Fruit fly (Drosophila melanogaster): Measurements from ENCODE around the gene CG6761.
A peak's percentile ranks its signal among the peaks of the same experiment; 100 is the strongest.

Gene CG6761

dm6 chr3L:9696650-9697526 is 6.5 kb downstream of the CG6761 start, which contains the start of gene Prps (continued):
- peak; percentile 66 for TF ChIP-seq kni (GFP tag; optimal IDR thresholded peaks at IDR 0.05)
- peak; percentile 67 for TF ChIP-seq NK7.1 (GFP tag; optimal IDR thresholded peaks at IDR 0.05)
- no peak for TF ChIP-seq CG9797 (GFP tag; optimal IDR thresholded peaks at IDR 0.05)
- peak; percentile 49 for TF ChIP-seq gcm2 (GFP tag; optimal IDR thresholded peaks at IDR 0.05)
- TF ChIP-seq bab2 (GFP tag; optimal IDR thresholded peaks at IDR 0.05) = peak; percentile 60
- TF ChIP-seq ap (GFP tag; IDR thresholded peaks at IDR 0.05) = peak; percentile 51; the same call in 1 of the 2 replicates
- peak; percentile 75 for TF ChIP-seq kay (GFP tag; optimal IDR thresholded peaks at IDR 0.05)
- peak; percentile 78; the same call in 2 of the 3 replicates for TF ChIP-seq Mrtf (GFP tag; IDR thresholded peaks at IDR 0.05)
- TF ChIP-seq HmgD (GFP tag; optimal IDR thresholded peaks at IDR 0.05) = no peak
- TF ChIP-seq CG1647 (GFP tag; optimal IDR thresholded peaks at IDR 0.05) = peak; percentile 79
- peak; percentile 64 for TF ChIP-seq grau (tag; optimal IDR thresholded peaks at IDR 0.05)
- no peak for TF ChIP-seq HLH4C (GFP tag; IDR thresholded peaks at IDR 0.05; ENCODE audit: partially characterized antibody)
- TF ChIP-seq CG3407 (GFP tag; optimal IDR thresholded peaks at IDR 0.05) = no peak
- TF ChIP-seq Rx (GFP tag; IDR thresholded peaks at IDR 0.05) = peak; percentile 66
- TF ChIP-seq Pdp1 (GFP tag; optimal IDR thresholded peaks at IDR 0.05) = peak; percentile 75 to 87
- peak; percentile 69 for TF ChIP-seq CG13424 (tag; optimal IDR thresholded peaks at IDR 0.05)
- peak; percentile 17 for TF ChIP-seq CTCF (GFP tag; optimal IDR thresholded peaks at IDR 0.05)
- TF ChIP-seq CG9609 (GFP tag; optimal IDR thresholded peaks at IDR 0.05) = peak; percentile 72
- TF ChIP-seq Fer2 (tag; optimal IDR thresholded peaks at IDR 0.05) = peak; percentile 5
- TF ChIP-seq sens-2 (GFP tag; IDR thresholded peaks at IDR 0.05) = peak; percentile 58
- TF ChIP-seq sd (tag; optimal IDR thresholded peaks at IDR 0.05) = peak; percentile 53
- TF ChIP-seq Fer3 (tag; optimal IDR thresholded peaks at IDR 0.05) = peak; percentile 83
- TF ChIP-seq her (GFP tag; optimal IDR thresholded peaks at IDR 0.05) = peak; percentile 91
- peak; percentile 61 for TF ChIP-seq p53 (GFP tag; optimal IDR thresholded peaks at IDR 0.05)
- TF ChIP-seq Jarid2 (GFP tag; optimal IDR thresholded peaks at IDR 0.05) = peak; percentile 35
- no peak for TF ChIP-seq Lhr (GFP tag; optimal IDR thresholded peaks at IDR 0.05)
- TF ChIP-seq CG2202 (tag; optimal IDR thresholded peaks at IDR 0.05) = no peak
- peak; percentile 52 for TF ChIP-seq ewg (GFP tag; optimal IDR thresholded peaks at IDR 0.05)
- TF ChIP-seq TFAM (GFP tag; optimal IDR thresholded peaks at IDR 0.05) = no peak
- peak; percentile 60 for TF ChIP-seq fd96Cb (tag; optimal IDR thresholded peaks at IDR 0.05)
- peak; percentile 51 for TF ChIP-seq CG10543 (GFP tag; optimal IDR thresholded peaks at IDR 0.05)
- no peak for TF ChIP-seq stwl (tag; optimal IDR thresholded peaks at IDR 0.05)
- peak; percentile 19 for TF ChIP-seq CG16815 (GFP tag; optimal IDR thresholded peaks at IDR 0.05)
- no peak for TF ChIP-seq Dip2 (GFP tag; IDR thresholded peaks at IDR 0.05)
- TF ChIP-seq Ets65A (GFP tag) = peak; percentile 94
- peak; percentile 61 for TF ChIP-seq CG5953 (GFP tag; IDR thresholded peaks at IDR 0.05)
- peak; percentile 78 for TF ChIP-seq CG12219 (GFP tag; optimal IDR thresholded peaks at IDR 0.05)
- TF ChIP-seq CG12155 (GFP tag; optimal IDR thresholded peaks at IDR 0.05) = peak; percentile 59
- peak; percentile 95 for TF ChIP-seq vvl (GFP tag; IDR thresholded peaks at IDR 0.05)
- TF ChIP-seq Neu2 (GFP tag; optimal IDR thresholded peaks at IDR 0.05; ENCODE audit: borderline replicate concordance) = no peak
- peak; percentile 46 for TF ChIP-seq da (GFP tag; optimal IDR thresholded peaks at IDR 0.05)
- no peak for TF ChIP-seq br (optimal IDR thresholded peaks at IDR 0.05)
- peak; percentile 85 for TF ChIP-seq Meics (GFP tag; optimal IDR thresholded peaks at IDR 0.05)
- TF ChIP-seq CG1792 (GFP tag; optimal IDR thresholded peaks at IDR 0.05) = peak; percentile 52
- no peak for TF ChIP-seq CG43689 (GFP tag; IDR thresholded peaks at IDR 0.05)
- TF ChIP-seq CG7357 (GFP tag; IDR thresholded peaks at IDR 0.05) = peak; percentile 60; the same call in 1 of the 3 replicates
- peak; percentile 80 for TF ChIP-seq sisA (GFP tag; IDR thresholded peaks at IDR 0.05)
- peak; percentile 79 for TF ChIP-seq HmgZ (tag; optimal IDR thresholded peaks at IDR 0.05)
- TF ChIP-seq Scr (GFP tag; IDR thresholded peaks at IDR 0.05; ENCODE audit: partially characterized antibody) = no peak
- TF ChIP-seq CG18599 (GFP tag; optimal IDR thresholded peaks at IDR 0.05) = peak; percentile 89
